Fruit fly (Drosophila melanogaster) whole organism, embryonic: ENCODE measurements around the gene CG7379.
A peak's percentile ranks its signal among the peaks of the same experiment; 100 is the strongest.

Experiments
- C15 ChIP-seq: fragments of 200-800 bp; sonication (Bioruptor generic); IDR thresholded peaks from 3 replicates; pipeline ENCODE4 v1.3.6; 2022; ENCODE audit warnings: missing biosample characterization, missing genetic modification characterization
- CG10274 ChIP-seq: fragments of 200-800 bp; sonication (Bioruptor generic); optimal IDR thresholded peaks from 3 replicates; lab custom pipeline; 2017; ENCODE audit warnings: missing biosample characterization, mild to moderate bottlenecking, missing genetic modification characterization
- CG10321 ChIP-seq: fragments of 200-800 bp; sonication (Bioruptor generic); IDR thresholded peaks from 2 replicates; pipeline ENCODE4 v1.3.6; 2022; ENCODE audit warnings: missing biosample characterization, missing genetic modification characterization
- CG10979 ChIP-seq: fragments of 200-800 bp; sonication (Bioruptor generic); optimal IDR thresholded peaks from 2 replicates; lab custom pipeline; 2018; ENCODE audit warnings: missing biosample characterization, mild to moderate bottlenecking, missing genetic modification characterization, moderate library complexity
- CG12219 ChIP-seq: fragments of 200-800 bp; sonication (Bioruptor generic); optimal IDR thresholded peaks from 3 replicates; lab custom pipeline; 2018; ENCODE audit warnings: missing biosample characterization, mild to moderate bottlenecking, missing genetic modification characterization
- CG12299 ChIP-seq: fragments of 200-800 bp; sonication (Bioruptor generic); optimal IDR thresholded peaks from 2 replicates; lab custom pipeline; 2018; ENCODE audit warnings: missing biosample characterization, mild to moderate bottlenecking, missing genetic modification characterization
- CG1233 ChIP-seq: fragments of 200-800 bp; sonication (Bioruptor generic); optimal IDR thresholded peaks from 4 replicates; lab custom pipeline; 2018; ENCODE audit warnings: missing biosample characterization, mild to moderate bottlenecking, missing genetic modification characterization
- CG14441 ChIP-seq: fragments of 200-800 bp; sonication (Bioruptor generic); IDR thresholded peaks from 2 replicates; pipeline ENCODE4 v1.3.6; 2022; ENCODE audit warnings: missing biosample characterization, missing genetic modification characterization
- CG15479 ChIP-seq: fragments of 200-800 bp; sonication (Bioruptor generic); optimal IDR thresholded peaks from 3 replicates; lab custom pipeline; 2019; ENCODE audit warnings: missing biosample characterization, mild to moderate bottlenecking, missing genetic modification characterization, moderate library complexity
- CG15696 ChIP-seq: fragments of 200-800 bp; sonication (Bioruptor generic); optimal IDR thresholded peaks from 2 replicates; lab custom pipeline; 2019; ENCODE audit warnings: missing biosample characterization, mild to moderate bottlenecking, missing genetic modification characterization, moderate library complexity
- CG1647 ChIP-seq: fragments of 200-800 bp; sonication (Bioruptor generic); optimal IDR thresholded peaks from 3 replicates; lab custom pipeline; 2016; ENCODE audit warnings: missing biosample characterization, missing genetic modification characterization
- CG16815 ChIP-seq: fragments of 200-800 bp; sonication (Bioruptor generic); optimal IDR thresholded peaks from 3 replicates; lab custom pipeline; 2017; ENCODE audit warnings: missing biosample characterization, mild to moderate bottlenecking, missing genetic modification characterization
- CG17359 ChIP-seq: fragments of 200-800 bp; sonication (Bioruptor generic); optimal IDR thresholded peaks from 3 replicates; lab custom pipeline; 2018; ENCODE audit warnings: missing biosample characterization, mild to moderate bottlenecking, missing genetic modification characterization, moderate library complexity
- CG17802 ChIP-seq: fragments of 200-800 bp; sonication (Bioruptor generic); optimal IDR thresholded peaks from 2 replicates; lab custom pipeline; 2018; ENCODE audit warnings: missing biosample characterization, mild to moderate bottlenecking, missing genetic modification characterization, moderate library complexity
- CG18599 ChIP-seq: fragments of 200-800 bp; sonication (Bioruptor generic); optimal IDR thresholded peaks from 3 replicates; lab custom pipeline; 2017; ENCODE audit warnings: missing biosample characterization, missing genetic modification characterization, mild to moderate bottlenecking, moderate library complexity, missing genetic modification reagents
- CG2678 ChIP-seq: fragments of 200-800 bp; sonication (Bioruptor generic); optimal IDR thresholded peaks from 3 replicates; lab custom pipeline; 2019; ENCODE audit warnings: missing biosample characterization, mild to moderate bottlenecking, missing genetic modification characterization, moderate library complexity
- CG3281 ChIP-seq: fragments of 200-800 bp; sonication (Bioruptor generic); optimal IDR thresholded peaks from 3 replicates; lab custom pipeline; 2017; ENCODE audit warnings: missing biosample characterization, mild to moderate bottlenecking, missing genetic modification characterization
- CG33213 ChIP-seq: fragments of 200-800 bp; sonication (Bioruptor generic); optimal IDR thresholded peaks from 3 replicates; lab custom pipeline; 2016; ENCODE audit warnings: missing biosample characterization, missing genetic modification characterization
- CG34224 ChIP-seq: fragments of 200-800 bp; sonication (Bioruptor generic); IDR thresholded peaks from 3 replicates; pipeline ENCODE4 v1.3.6; 2022; ENCODE audit warnings: missing biosample characterization, missing genetic modification characterization; ENCODE audit not compliant: partially characterized antibody
- CG34422 ChIP-seq: fragments of 200-800 bp; sonication (Bioruptor generic); IDR thresholded peaks from 3 replicates; pipeline ENCODE4 v1.3.6; 2022; ENCODE audit warnings: missing biosample characterization, missing genetic modification characterization
- CG3726 ChIP-seq: fragments of 200-800 bp; sonication (Bioruptor generic); IDR thresholded peaks from 3 replicates; pipeline ENCODE4, ENCODE4 v1.3.6; 2022; ENCODE audit warnings: missing biosample characterization, missing genetic modification characterization
- CG4820 ChIP-seq: fragments of 200-800 bp; sonication (Bioruptor generic); optimal IDR thresholded peaks from 3 replicates; lab custom pipeline; 2016; ENCODE audit warnings: missing biosample characterization, missing genetic modification characterization
- CG6791 ChIP-seq: fragments of 200-800 bp; sonication (Bioruptor generic); IDR thresholded peaks from 3 replicates; pipeline ENCODE4 v1.3.6; 2022; ENCODE audit warnings: missing biosample characterization, missing genetic modification characterization; ENCODE audit not compliant: partially characterized antibody
- CG9727 ChIP-seq: fragments of 200-800 bp; sonication (Bioruptor generic); optimal IDR thresholded peaks from 3 replicates; lab custom pipeline; 2017; ENCODE audit warnings: missing biosample characterization, mild to moderate bottlenecking, missing genetic modification characterization
- Doc3 ChIP-seq: fragments of 200-800 bp; sonication (Bioruptor generic); IDR thresholded peaks from 3 replicates; pipeline ENCODE4 v1.3.6; 2022; ENCODE audit warnings: missing biosample characterization, missing genetic modification characterization; ENCODE audit not compliant: partially characterized antibody
- Fer3 ChIP-seq: fragments of 200-800 bp; sonication (Bioruptor generic); optimal IDR thresholded peaks from 2 replicates; lab custom pipeline; 2018; ENCODE audit warnings: missing biosample characterization, mild to moderate bottlenecking, missing genetic modification characterization, moderate library complexity
- NK7.1 ChIP-seq: fragments of 200-800 bp; sonication (Bioruptor generic); optimal IDR thresholded peaks from 3 replicates; lab custom pipeline; 2016; ENCODE audit warnings: missing biosample characterization, missing genetic modification characterization
- Pdp1 ChIP-seq, 2 experiments: fragments of 200-800 bp; sonication (Bioruptor generic); optimal IDR thresholded peaks; 3 replicates each; lab custom pipeline; 2016; ENCODE audit warnings: missing biosample characterization in 2 of 2, missing genetic modification characterization in 2 of 2, mild to moderate bottlenecking in 1 of 2, moderate library complexity in 1 of 2
- Poxn ChIP-seq: fragments of 200-800 bp; sonication (Bioruptor generic); IDR thresholded peaks from 2 replicates; pipeline ENCODE4 v1.3.6; 2022; ENCODE audit warnings: missing biosample characterization, missing genetic modification characterization
- Rfx ChIP-seq: fragments of 200-800 bp; sonication (Bioruptor generic); IDR thresholded peaks from 2 replicates; pipeline ENCODE4 v1.3.6; 2022; ENCODE audit warnings: missing biosample characterization, missing genetic modification characterization
- ap ChIP-seq: fragments of 200-800 bp; sonication (Bioruptor generic); IDR thresholded peaks from 2 replicates; pipeline ENCODE4 v1.3.6; 2022; ENCODE audit warnings: missing biosample characterization, missing genetic modification characterization
- dmrt99B ChIP-seq: fragments of 200-800 bp; sonication (Bioruptor generic); optimal IDR thresholded peaks from 2 replicates; lab custom pipeline; 2018; ENCODE audit warnings: missing biosample characterization, mild to moderate bottlenecking, missing genetic modification characterization, moderate library complexity
- exex ChIP-seq: fragments of 200-800 bp; sonication (Bioruptor generic); optimal IDR thresholded peaks from 4 replicates; lab custom pipeline; 2018; ENCODE audit warnings: missing biosample characterization, mild to moderate bottlenecking, missing genetic modification characterization, moderate library complexity
- fd64A ChIP-seq: fragments of 200-800 bp; sonication (Bioruptor generic); optimal IDR thresholded peaks from 3 replicates; lab custom pipeline; 2018; ENCODE audit warnings: missing biosample characterization, mild to moderate bottlenecking, missing genetic modification characterization
- ftz-f1 ChIP-seq: fragments of 200-800 bp; sonication (Bioruptor generic); optimal IDR thresholded peaks from 2 replicates; lab custom pipeline; 2016; ENCODE audit warnings: missing biosample characterization, missing genetic modification characterization
- gem ChIP-seq: fragments of 200-800 bp; sonication (Bioruptor generic); optimal IDR thresholded peaks from 2 replicates; lab custom pipeline; 2019; ENCODE audit warnings: missing biosample characterization, mild to moderate bottlenecking, missing genetic modification characterization, moderate library complexity
- her ChIP-seq: fragments of 200-800 bp; sonication (Bioruptor generic); optimal IDR thresholded peaks from 2 replicates; lab custom pipeline; 2016; ENCODE audit warnings: missing biosample characterization, missing genetic modification characterization
- hkb ChIP-seq, 2 experiments: fragments of 200-800 bp in 1 of 2; fragments of >200 bp in 1 of 2; sonication (Bioruptor generic) in 1 of 2; IDR thresholded peaks in 1 of 2; optimal IDR thresholded peaks in 1 of 2; 2 replicates each; pipeline versions ENCODE4 v1.3.6 to Lab custom; 2017 to 2022; ENCODE audit warnings: missing biosample characterization in 1 of 2, missing genetic modification characterization in 1 of 2
- insv ChIP-seq, 2 experiments: fragments of 200-800 bp; sonication (Bioruptor generic); optimal IDR thresholded peaks; 3 replicates each; lab custom pipeline; 2016 to 2018; ENCODE audit warnings: missing biosample characterization in 2 of 2, missing genetic modification characterization in 2 of 2
- pan ChIP-seq, 4 experiments: fragments of >200 bp in 3 of 4; fragments of 200-800 bp in 1 of 4; sonication (Bioruptor generic) in 1 of 4; optimal IDR thresholded peaks in 3 of 4; IDR thresholded peaks in 1 of 4; 2 replicates each; pipeline versions ENCODE4 v1.3.6 to Lab custom; 2017 to 2022; ENCODE audit warnings: missing biosample characterization in 2 of 4, missing genetic modification characterization in 2 of 4, mixed read lengths in 1 of 4
- peb ChIP-seq: fragments of 200-800 bp; sonication (Bioruptor generic); IDR thresholded peaks from 2 replicates; pipeline ENCODE4 v1.3.6; 2022; ENCODE audit warnings: missing biosample characterization, missing genetic modification characterization
- pum ChIP-seq: fragments of 200-800 bp; sonication (Bioruptor generic); optimal IDR thresholded peaks from 2 replicates; lab custom pipeline; 2016; ENCODE audit warnings: missing biosample characterization, missing genetic modification characterization
- row ChIP-seq: fragments of 200-800 bp; sonication (Bioruptor generic); IDR thresholded peaks from 3 replicates; pipeline ENCODE4 v1.3.6; 2022; ENCODE audit warnings: missing biosample characterization, missing genetic modification characterization
- sc ChIP-seq, 3 experiments: fragments of >200 bp in 2 of 3; fragments of 200-800 bp in 1 of 3; sonication (Bioruptor generic) in 1 of 3; optimal IDR thresholded peaks; 2 replicates in 2 of 3; 3 replicates in 1 of 3; lab custom pipeline; 2017; ENCODE audit warnings: mild to moderate bottlenecking in 1 of 3, missing biosample characterization in 1 of 3, missing genetic modification characterization in 1 of 3, missing genetic modification reagents in 1 of 3
- sens ChIP-seq: fragments of 200-800 bp; sonication (Bioruptor generic); peaks from one replicate; lab custom pipeline; 2016; ENCODE audit warnings: missing biosample characterization, missing genetic modification characterization
- sqz ChIP-seq: fragments of 200-800 bp; sonication (Bioruptor generic); optimal IDR thresholded peaks from 3 replicates; lab custom pipeline; 2018; ENCODE audit warnings: missing biosample characterization, mild to moderate bottlenecking, missing genetic modification characterization
- trem ChIP-seq: fragments of 200-800 bp; optimal IDR thresholded peaks from 3 replicates; lab custom pipeline; 2019; ENCODE audit warnings: missing biosample characterization, mild to moderate bottlenecking, missing genetic modification characterization, moderate library complexity
- vfl ChIP-seq: fragments of 200-800 bp; sonication (Bioruptor generic); optimal IDR thresholded peaks from 2 replicates; lab custom pipeline; 2016; ENCODE audit warnings: missing biosample characterization, missing genetic modification characterization
- wdn ChIP-seq: fragments of 200-800 bp; sonication (Bioruptor generic); IDR thresholded peaks from 2 replicates; pipeline ENCODE4 v1.3.6; 2022; ENCODE audit warnings: missing biosample characterization, missing genetic modification characterization

The CG7379 gene

DNA sequence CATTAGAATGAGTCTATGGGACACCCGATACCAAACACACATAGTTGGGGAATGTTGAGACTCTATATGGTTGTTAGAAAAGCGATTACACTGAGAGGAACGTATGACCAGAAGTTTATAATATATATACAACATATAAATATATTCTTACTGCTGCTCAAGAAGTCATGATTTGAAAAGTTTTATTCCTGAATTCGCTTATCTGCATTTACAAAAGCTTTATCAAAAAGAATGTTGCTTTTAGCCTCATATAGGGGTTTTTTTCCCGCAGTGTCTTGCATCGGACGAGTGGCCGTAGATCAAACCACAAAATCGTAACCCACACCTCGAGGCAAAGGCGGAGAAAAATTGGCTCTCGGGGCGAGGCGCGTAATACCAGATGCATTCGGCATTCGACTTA, 10.3 kb downstream of the CG7379 start (continued):
- no peak for TF ChIP-seq sc (optimal IDR thresholded peaks at IDR 0.05; lab: Kevin White, UChicago)
- TF ChIP-seq sc (GFP tag; optimal IDR thresholded peaks at IDR 0.05; lab: Kevin White, UChicago) = peak; percentile 9
- peak; percentile 4 for TF ChIP-seq dmrt99B
- TF ChIP-seq CG4820 = peak; percentile 3
- peak; percentile 1 for TF ChIP-seq trem (tag; lab: Kevin White, UChicago)
- no peak for TF ChIP-seq her
- no peak for TF ChIP-seq pan (optimal IDR thresholded peaks at IDR 0.05; lab: Kevin White, UChicago)
- peak in 1 of 2 experiments; percentile 23 for TF ChIP-seq pan (GFP tag; optimal IDR thresholded peaks at IDR 0.05 in 1 of 2, IDR thresholded peaks at IDR 0.05 in 1 of 2)
- TF ChIP-seq CG17359 (tag; lab: Kevin White, UChicago) = peak; percentile 13
- peak; percentile 18; the same call in 1 of the 2 replicates for TF ChIP-seq CG14441 (GFP tag; lab: Robert Waterston, UW)
- TF ChIP-seq CG3726 = no peak
- peak; percentile 37 for TF ChIP-seq CG17802 (tag; lab: Kevin White, UChicago)
- peak; percentile 52 for TF ChIP-seq CG10979

DNA sequence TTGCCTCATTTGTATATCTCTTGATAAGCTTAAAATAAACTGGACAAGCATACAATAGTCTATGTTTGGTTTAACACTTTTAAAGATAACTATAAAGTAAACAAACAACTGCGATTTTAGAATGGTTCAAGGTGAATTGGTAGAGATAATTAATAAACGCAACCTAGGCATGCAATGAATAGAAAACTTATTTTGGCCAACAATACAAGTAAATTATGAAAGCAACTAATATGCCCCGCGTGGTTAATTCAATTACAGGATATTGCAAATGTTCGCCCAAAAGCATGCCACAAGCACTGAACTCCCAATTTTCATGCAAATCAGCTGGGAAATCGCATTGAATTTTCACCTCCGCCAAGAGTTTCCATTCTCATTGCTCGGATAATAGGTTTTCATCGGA, 13.9 kb downstream of the CG7379 start:
- TF ChIP-seq CG33213 (GFP tag; lab: Kevin White, UChicago) (no peak), sens (GFP tag; lab: Kevin White, UChicago) (peak; percentile 56), CG18599 (GFP tag; lab: Kevin White, UChicago) (no peak), gem (tag; lab: Kevin White, UChicago) (peak; percentile 3), Poxn (no peak), CG15696 (no peak), pum (no peak), Doc3 (GFP tag; lab: Robert Waterston, UW) (no peak), vfl (no peak), hkb (optimal IDR thresholded peaks at IDR 0.05; lab: Kevin White, UChicago) (no peak), hkb (GFP tag; IDR thresholded peaks at IDR 0.05; lab: Robert Waterston, UW) (no peak), row (peak; percentile 36), ap (GFP tag; lab: Robert Waterston, UW) (no peak), CG2678 (peak; percentile 7), Pdp1 (GFP tag; optimal IDR thresholded peaks at IDR 0.05; lab: Kevin White, UChicago) (no peak), exex (tag; lab: Kevin White, UChicago) (no peak), CG12219 (no peak), CG10274 (no peak), CG12299 (tag; lab: Kevin White, UChicago) (no peak), C15 (no peak), CG34422 (GFP tag; lab: Robert Waterston, UW) (no peak), Rfx (0 out of 2 replicates have a peak, but pooled peaks have one; percentile 16), peb (GFP tag; lab: Robert Waterston, UW) (no peak), CG16815 (GFP tag; lab: Kevin White, UChicago) (no peak), sqz (GFP tag; lab: Kevin White, UChicago) (no peak), CG6791 (GFP tag; lab: Robert Waterston, UW) (no peak), CG1647 (GFP tag; lab: Kevin White, UChicago) (no peak), CG10321 (no peak), Fer3 (tag; lab: Kevin White, UChicago) (no peak), CG15479 (GFP tag; lab: Kevin White, UChicago) (no peak), wdn (GFP tag; lab: Robert Waterston, UW) (no peak), ftz-f1 (GFP tag; lab: Kevin White, UChicago) (no peak), CG34224 (GFP tag; lab: Robert Waterston, UW) (no peak), CG1233 (GFP tag; lab: Kevin White, UChicago) (no peak), insv (GFP tag; optimal IDR thresholded peaks at IDR 0.05; lab: Kevin White, UChicago) (no peak), CG3281 (GFP tag; lab: Kevin White, UChicago) (no peak), NK7.1 (no peak), CG9727 (GFP tag; lab: Kevin White, UChicago) (no peak), fd64A (GFP tag; lab: Kevin White, UChicago) (no peak)
